Fruit fly (Drosophila melanogaster): ENCODE data around the gene CG5167.

CG5167 gene

DNA sequence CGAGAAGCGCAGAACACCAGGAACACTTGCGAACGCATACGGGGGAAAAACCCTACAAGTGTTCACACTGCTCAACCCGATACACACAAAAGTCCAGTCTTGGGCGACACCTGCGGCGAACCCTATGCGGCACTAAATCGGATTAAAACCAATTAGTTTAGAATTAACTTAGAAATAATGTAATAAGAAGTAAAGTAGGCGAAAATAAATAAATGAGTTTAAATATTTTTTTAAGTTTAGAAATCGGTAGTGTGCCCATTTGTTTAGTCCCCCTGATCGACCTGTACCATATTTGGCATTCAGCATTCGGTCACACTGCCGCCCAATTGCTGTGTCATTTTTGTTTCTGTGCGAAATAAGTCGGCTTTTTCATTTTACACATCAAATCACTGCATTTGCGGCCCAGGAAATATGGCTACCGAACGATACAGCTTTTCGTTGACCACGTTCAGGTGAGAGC is 24.7 kb downstream of the CG5167 start, which contains the start of gene Prosalpha2 (continued):
- no peak for TF ChIP-seq CG15696 (tag; optimal IDR thresholded peaks at IDR 0.05)
- no peak for TF ChIP-seq CG9876 (GFP tag; optimal IDR thresholded peaks at IDR 0.05)
- TF ChIP-seq nerfin-1 (tag; optimal IDR thresholded peaks at IDR 0.05): no peak
- no peak for TF ChIP-seq chinmo (GFP tag; IDR thresholded peaks at IDR 0.05; ENCODE audit: partially characterized antibody)
- TF ChIP-seq hb (GFP tag; IDR thresholded peaks at IDR 0.05; ENCODE audit: partially characterized antibody): no peak
- peak; percentile 15; the same call in 1 of the 2 replicates for TF ChIP-seq lmd (GFP tag; IDR thresholded peaks at IDR 0.05)
- TF ChIP-seq fd64A (GFP tag; optimal IDR thresholded peaks at IDR 0.05): no peak
- no peak for TF ChIP-seq lola (GFP tag; optimal IDR thresholded peaks at IDR 0.05)
- TF ChIP-seq Doc3 (GFP tag; IDR thresholded peaks at IDR 0.05; ENCODE audit: partially characterized antibody): no peak
- peak; percentile 72 for TF ChIP-seq Elba2 (GFP tag; optimal IDR thresholded peaks at IDR 0.05)
- no peak for TF ChIP-seq toy (GFP tag; IDR thresholded peaks at IDR 0.05)
- no peak for TF ChIP-seq B-H1 (GFP tag; IDR thresholded peaks at IDR 0.05)
- TF ChIP-seq bbx (GFP tag; IDR thresholded peaks at IDR 0.05; ENCODE audit: partially characterized antibody): no peak
- TF ChIP-seq amos (GFP tag; IDR thresholded peaks at IDR 0.05; ENCODE audit: partially characterized antibody): no peak
- peak; percentile 20 for TF ChIP-seq Myb (GFP tag; optimal IDR thresholded peaks at IDR 0.05)
- no peak for TF ChIP-seq sd (tag; optimal IDR thresholded peaks at IDR 0.05)
- TF ChIP-seq CG8359 (GFP tag; optimal IDR thresholded peaks at IDR 0.05; ENCODE audit: borderline replicate concordance): no peak
- TF ChIP-seq Ravus (GFP tag; IDR thresholded peaks at IDR 0.05): no peak
- TF ChIP-seq HLHmδ (GFP tag; optimal IDR thresholded peaks at IDR 0.05): no peak
- peak; percentile 28 for TF ChIP-seq CG2712 (tag; optimal IDR thresholded peaks at IDR 0.05)
- TF ChIP-seq Bgb (GFP tag; IDR thresholded peaks at IDR 0.05; ENCODE audit: partially characterized antibody): no peak
- no peak for TF ChIP-seq Dfd (GFP tag; optimal IDR thresholded peaks at IDR 0.05)
- peak; percentile 64 for TF ChIP-seq CG17802 (tag; optimal IDR thresholded peaks at IDR 0.05)
- TF ChIP-seq Spps (tag; optimal IDR thresholded peaks at IDR 0.05): no peak
- TF ChIP-seq al (GFP tag; IDR thresholded peaks at IDR 0.05): no peak
- peak; percentile 12 for TF ChIP-seq Hsf (GFP tag; optimal IDR thresholded peaks at IDR 0.05)
- no peak for TF ChIP-seq CG10462 (GFP tag; optimal IDR thresholded peaks at IDR 0.05)
- TF ChIP-seq CG43689 (GFP tag; IDR thresholded peaks at IDR 0.05): no peak
- TF ChIP-seq Poxn (GFP tag; IDR thresholded peaks at IDR 0.05): no peak
- no peak for TF ChIP-seq dmrt99B (tag; optimal IDR thresholded peaks at IDR 0.05)
- TF ChIP-seq br (optimal IDR thresholded peaks at IDR 0.05): no peak
- TF ChIP-seq CG18599 (GFP tag; optimal IDR thresholded peaks at IDR 0.05): no peak
- no peak for TF ChIP-seq CG10959 (GFP tag; IDR thresholded peaks at IDR 0.05)
- TF ChIP-seq CG6791 (GFP tag; IDR thresholded peaks at IDR 0.05; ENCODE audit: partially characterized antibody): no peak
- TF ChIP-seq chn (GFP tag; optimal IDR thresholded peaks at IDR 0.05): peak; percentile 24
- TF ChIP-seq Dll (GFP tag; IDR thresholded peaks at IDR 0.05; ENCODE audit: partially characterized antibody): 0 out of 4 replicates have a peak, but pooled peaks have one; percentile 29
- TF ChIP-seq CG12071 (GFP tag; optimal IDR thresholded peaks at IDR 0.05): no peak
- TF ChIP-seq sug (tag; optimal IDR thresholded peaks at IDR 0.05): peak; percentile 40
- TF ChIP-seq CG14014 (GFP tag; IDR thresholded peaks at IDR 0.05): no peak
- no peak for TF ChIP-seq dan (GFP tag; IDR thresholded peaks at IDR 0.05)
- peak; percentile 21 for TF ChIP-seq Fer1 (GFP tag; optimal IDR thresholded peaks at IDR 0.05)
- TF ChIP-seq CG13296 (GFP tag; optimal IDR thresholded peaks at IDR 0.05): no peak
- TF ChIP-seq sna (GFP tag; IDR thresholded peaks at IDR 0.05; ENCODE audit: partially characterized antibody): no peak
- TF ChIP-seq Neu2 (GFP tag; optimal IDR thresholded peaks at IDR 0.05; ENCODE audit: borderline replicate concordance): no peak
- TF ChIP-seq Vsx1 (GFP tag; optimal IDR thresholded peaks at IDR 0.05): no peak
- TF ChIP-seq CG16813 (GFP tag; IDR thresholded peaks at IDR 0.05; ENCODE audit: partially characterized antibody): no peak; the same call in 2 of the 3 replicates
- TF ChIP-seq CG1233 (GFP tag; optimal IDR thresholded peaks at IDR 0.05): no peak
- TF ChIP-seq corto (GFP tag; optimal IDR thresholded peaks at IDR 0.05): no peak
- TF ChIP-seq unpg (GFP tag; optimal IDR thresholded peaks at IDR 0.05): no peak
- TF ChIP-seq Mes4 (GFP tag; optimal IDR thresholded peaks at IDR 0.05): no peak

Data from whole organism, embryonic.